Fruit fly (Drosophila melanogaster) whole organism, adult: Measurements from ENCODE around the gene CG4849.

ENCODE experiments used
- CG11617 ChIP-seq: fragments of 200-800 bp; sonication (Bioruptor generic); optimal IDR thresholded peaks from 2 replicates; lab custom pipeline; 2017; ENCODE audit warnings: mild to moderate bottlenecking, missing biosample characterization, missing genetic modification reagents, missing genetic modification characterization
- CG12768 ChIP-seq: fragments of 200-800 bp; sonication (Bioruptor generic); optimal IDR thresholded peaks from 2 replicates; lab custom pipeline; 2017; ENCODE audit warnings: missing biosample characterization, missing genetic modification characterization, mild to moderate bottlenecking, moderate library complexity, missing genetic modification reagents
- CG14711 ChIP-seq: fragments of 200-800 bp; sonication (Bioruptor generic); optimal IDR thresholded peaks from 2 replicates; lab custom pipeline; 2018; ENCODE audit warnings: missing biosample characterization, mild to moderate bottlenecking, missing genetic modification characterization, moderate library complexity
- CG1620 ChIP-seq: fragments of 200-800 bp; sonication (Bioruptor generic); optimal IDR thresholded peaks from 2 replicates; lab custom pipeline; 2016; ENCODE audit warnings: missing biosample characterization, missing genetic modification characterization
- CG33017 ChIP-seq: fragments of 200-800 bp; sonication (Bioruptor generic); optimal IDR thresholded peaks from 2 replicates; lab custom pipeline; 2018; ENCODE audit warnings: missing biosample characterization, mild to moderate bottlenecking, missing genetic modification characterization, moderate library complexity
- CG5204 ChIP-seq: fragments of 200-800 bp; sonication (Bioruptor generic); optimal IDR thresholded peaks from 2 replicates; lab custom pipeline; 2016; ENCODE audit warnings: missing biosample characterization, missing genetic modification characterization
- CG7045 ChIP-seq: fragments of 200-800 bp; sonication (Bioruptor generic); optimal IDR thresholded peaks from 2 replicates; lab custom pipeline; 2017; ENCODE audit warnings: missing biosample characterization, mild to moderate bottlenecking, missing genetic modification characterization
- CG7101 ChIP-seq: fragments of 200-800 bp; sonication (Bioruptor generic); optimal IDR thresholded peaks from 2 replicates; lab custom pipeline; 2018; ENCODE audit warnings: missing biosample characterization, mild to moderate bottlenecking, missing genetic modification characterization, moderate library complexity
- Clk ChIP-seq: fragments of 200-800 bp; sonication (Bioruptor generic); optimal IDR thresholded peaks from 2 replicates; lab custom pipeline; 2017; ENCODE audit warnings: missing biosample characterization, missing genetic modification characterization
- Crg-1 ChIP-seq: fragments of 200-800 bp; sonication (Bioruptor generic); optimal IDR thresholded peaks from 2 replicates; lab custom pipeline; 2016; ENCODE audit warnings: missing biosample characterization, missing genetic modification characterization
- Hr96 ChIP-seq: fragments of 200-800 bp; sonication (Bioruptor generic); optimal IDR thresholded peaks from 2 replicates; lab custom pipeline; 2016; ENCODE audit warnings: missing biosample characterization, missing genetic modification characterization
- Mnt ChIP-seq: fragments of 200-800 bp; sonication (Bioruptor generic); optimal IDR thresholded peaks from 2 replicates; lab custom pipeline; 2016; ENCODE audit warnings: missing biosample characterization, mild to moderate bottlenecking, missing genetic modification characterization
- bab1 ChIP-seq: fragments of 200-800 bp; sonication (Bioruptor generic); optimal IDR thresholded peaks from 3 replicates; lab custom pipeline; 2019; ENCODE audit warnings: missing biosample characterization, mild to moderate bottlenecking, missing genetic modification characterization, moderate library complexity
- cic ChIP-seq: fragments of 200-800 bp; sonication (Bioruptor generic); optimal IDR thresholded peaks from 2 replicates; lab custom pipeline; 2017; ENCODE audit warnings: missing biosample characterization, mild to moderate bottlenecking, missing genetic modification characterization, moderate library complexity
- cnc ChIP-seq, 2 experiments: fragments of >200 bp; optimal IDR thresholded peaks; 2 replicates each; lab custom pipeline; 2017
- kay ChIP-seq: fragments of 200-800 bp; sonication (Bioruptor generic); peaks from one replicate; lab custom pipeline; 2016; ENCODE audit warnings: missing biosample characterization, missing genetic modification characterization, borderline replicate concordance
- ovo ChIP-seq: fragments of 200-800 bp; sonication (Bioruptor generic); optimal IDR thresholded peaks from 2 replicates; lab custom pipeline; 2016; ENCODE audit warnings: missing biosample characterization, missing genetic modification characterization
- pad ChIP-seq: fragments of 200-800 bp; sonication (Bioruptor generic); optimal IDR thresholded peaks from 3 replicates; lab custom pipeline; 2017; ENCODE audit warnings: missing biosample characterization, missing genetic modification characterization, mild to moderate bottlenecking, moderate library complexity, missing genetic modification reagents
- tj ChIP-seq: fragments of 200-800 bp; sonication (Bioruptor generic); optimal IDR thresholded peaks from 3 replicates; lab custom pipeline; 2017; ENCODE audit warnings: missing biosample characterization, mild to moderate bottlenecking, missing genetic modification characterization, moderate library complexity
- toe ChIP-seq: fragments of 200-800 bp; sonication (Bioruptor generic); optimal IDR thresholded peaks from 2 replicates; lab custom pipeline; 2016; ENCODE audit warnings: missing biosample characterization, missing genetic modification characterization

Gene CG4849

DNA sequence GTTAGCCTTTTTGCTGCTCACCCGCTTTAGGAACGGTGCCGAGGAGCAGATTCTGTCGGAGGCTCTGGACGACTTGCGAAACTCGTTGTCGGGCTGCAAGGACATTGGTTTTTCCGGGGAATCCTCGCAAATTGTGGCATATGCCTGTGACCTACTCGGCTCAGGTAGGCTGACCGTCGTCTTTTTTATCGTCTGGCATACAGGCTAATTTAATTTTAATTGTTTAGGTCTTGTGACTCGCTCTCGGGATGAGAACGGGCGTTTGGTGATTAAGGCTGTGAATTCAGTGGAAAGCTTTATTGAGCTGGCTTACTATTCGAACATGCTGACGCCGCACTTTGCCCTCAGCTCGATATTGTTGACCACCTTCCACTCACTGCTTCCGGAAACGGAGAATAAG is 31.8 kb upstream of the CG4849 start:
- TF ChIP-seq CG1620 (GFP tag; lab: Kevin White, UChicago) (no peak), Clk (GFP tag; lab: Kevin White, UChicago) (no peak), CG12768 (no peak), ovo (no peak), Hr96 (GFP tag; lab: Kevin White, UChicago) (no peak), CG5204 (GFP tag; lab: Kevin White, UChicago) (no peak), bab1 (no peak)

DNA sequence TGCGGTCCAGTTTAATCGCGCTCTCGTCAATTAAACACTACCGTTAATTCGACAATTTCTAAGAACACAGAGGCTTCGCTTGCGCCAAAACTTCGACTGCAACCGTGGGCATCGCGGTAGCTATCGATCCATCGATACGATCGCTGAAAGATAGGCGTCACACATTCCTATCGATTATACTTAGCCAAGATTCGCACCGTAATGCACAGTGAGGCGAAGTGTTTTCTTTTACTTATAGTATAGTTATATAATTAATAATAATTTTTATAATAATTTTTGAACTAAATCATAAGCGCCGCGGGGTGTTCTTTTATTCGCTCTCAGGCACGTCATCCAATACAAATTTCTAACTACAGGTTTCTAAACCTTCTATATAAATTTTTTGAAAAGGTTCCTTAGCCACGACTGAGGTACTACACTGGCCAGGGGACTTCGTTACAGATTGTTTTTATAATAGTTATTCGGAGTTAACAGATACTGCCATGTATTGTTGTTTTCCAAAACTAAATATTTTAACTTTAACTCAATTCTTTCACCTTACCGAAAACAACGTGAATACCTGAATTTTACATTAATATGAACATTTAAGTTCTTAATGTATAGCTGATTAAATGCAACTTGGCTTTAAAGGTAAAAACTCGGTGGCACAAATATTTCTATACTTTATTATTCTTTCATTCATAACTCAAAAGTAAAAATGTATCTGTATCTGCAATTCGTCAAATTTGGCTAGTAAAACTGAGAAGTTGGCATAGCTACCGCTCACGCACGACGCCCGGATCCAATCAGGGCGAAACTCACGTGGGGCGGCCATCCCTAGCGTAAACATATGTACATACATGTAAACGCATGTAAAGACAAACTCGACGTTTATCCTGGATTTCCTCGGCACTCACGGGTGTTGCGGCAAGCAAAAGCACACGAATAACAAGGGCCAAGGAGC is 25.2 kb upstream of the CG4849 start, which contains the start of the genes NSD and BOD1:
NSD (minus strand) TSS at position 102 of the 943 bp plus-strand sequence.
BOD1 (plus strand) TSS at position 494 of the 943 bp plus-strand sequence.
- TF ChIP-seq bab1 (peak; percentile 8), CG11617 (peak; percentile 42), Crg-1 (GFP tag; lab: Kevin White, UChicago) (no peak), CG33017 (tag; lab: Kevin White, UChicago) (no peak), CG1620 (GFP tag; lab: Kevin White, UChicago) (no peak), ovo (peak; percentile 5), Clk (GFP tag; lab: Kevin White, UChicago) (peak; percentile 8), CG12768 (no peak), kay (GFP tag; lab: Kevin White, UChicago) (no peak), toe (GFP tag; lab: Kevin White, UChicago) (peak; percentile 40), Hr96 (GFP tag; lab: Kevin White, UChicago) (peak; percentile 17), Mnt (GFP tag; lab: Kevin White, UChicago) (peak; percentile 39), cic (GFP tag; lab: Kevin White, UChicago) (no peak), cnc (optimal IDR thresholded peaks at IDR 0.05; lab: Kevin White, UChicago) (no peak), CG5204 (GFP tag; lab: Kevin White, UChicago) (no peak), tj (GFP tag; lab: Kevin White, UChicago) (peak; percentile 20), pad (GFP tag; lab: Kevin White, UChicago) (peak; percentile 14), CG14711 (tag; lab: Kevin White, UChicago) (no peak), CG7101 (tag; lab: Kevin White, UChicago) (peak; percentile 50)

DNA sequence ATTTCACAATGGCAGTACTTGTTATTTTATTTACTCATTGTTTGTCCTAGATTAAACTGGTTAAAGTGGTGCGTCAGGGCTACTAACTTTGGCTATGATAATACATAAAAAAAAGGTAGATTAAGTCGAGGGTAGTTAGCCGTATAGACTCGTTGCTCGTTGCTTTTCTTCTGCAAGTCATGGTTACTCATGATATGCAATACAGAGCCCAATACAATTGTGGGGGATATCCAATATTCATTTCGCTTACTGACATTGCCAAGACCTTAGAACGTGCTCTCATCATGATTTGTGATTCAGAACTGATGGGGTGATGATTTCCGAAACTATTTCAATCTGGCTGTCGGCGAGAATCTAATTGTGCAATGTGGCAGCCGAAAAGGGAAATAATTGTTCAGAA is 17.8 kb upstream of the CG4849 start:
- TF ChIP-seq CG12768 (no peak), CG33017 (tag; lab: Kevin White, UChicago) (no peak), CG11617 (no peak), toe (GFP tag; lab: Kevin White, UChicago) (no peak), cnc (optimal IDR thresholded peaks at IDR 0.05; lab: Kevin White, UChicago) (peak; percentile 58 to 94), CG1620 (GFP tag; lab: Kevin White, UChicago) (no peak), cic (GFP tag; lab: Kevin White, UChicago) (no peak), Mnt (GFP tag; lab: Kevin White, UChicago) (no peak)

DNA sequence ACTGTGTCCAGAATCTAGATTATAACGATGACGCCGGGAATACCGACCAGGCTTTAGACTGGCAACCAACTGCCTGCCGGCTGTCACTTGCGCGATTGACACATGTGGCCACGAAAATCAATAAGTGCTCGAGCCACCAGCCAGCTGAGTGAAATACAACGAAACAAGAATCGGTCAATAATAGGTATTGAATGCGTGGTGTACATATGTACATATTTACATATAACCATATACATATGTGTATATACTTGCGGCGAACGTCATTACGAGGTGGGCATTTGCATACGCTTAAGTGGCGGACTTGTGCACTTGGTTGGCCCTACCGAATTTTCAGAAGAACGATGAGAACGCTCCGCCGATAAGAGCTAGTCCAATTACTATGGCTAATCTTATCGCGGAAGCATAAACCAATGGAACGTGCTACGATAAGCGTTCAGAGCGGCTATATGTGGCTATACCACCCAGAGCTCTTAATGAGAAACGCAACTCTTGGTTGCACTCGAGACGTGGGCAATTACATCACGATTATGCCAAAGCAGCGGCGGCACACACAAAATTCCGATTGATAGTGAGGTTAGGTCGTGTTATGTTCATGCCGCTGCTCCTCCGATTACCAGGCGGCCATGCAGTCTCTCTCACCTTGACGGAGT is 16.5 kb upstream of the CG4849 start:
- peak; percentile 5 for TF ChIP-seq CG7101 (tag; lab: Kevin White, UChicago)
- no peak for TF ChIP-seq ovo
- peak; percentile 1 for TF ChIP-seq CG1620 (GFP tag; lab: Kevin White, UChicago)
- TF ChIP-seq CG12768: no peak
- no peak for TF ChIP-seq cnc (optimal IDR thresholded peaks at IDR 0.05; lab: Kevin White, UChicago)
- TF ChIP-seq Mnt (GFP tag; lab: Kevin White, UChicago): peak; percentile 13
- peak; percentile 13 for TF ChIP-seq Crg-1 (GFP tag; lab: Kevin White, UChicago)

DNA sequence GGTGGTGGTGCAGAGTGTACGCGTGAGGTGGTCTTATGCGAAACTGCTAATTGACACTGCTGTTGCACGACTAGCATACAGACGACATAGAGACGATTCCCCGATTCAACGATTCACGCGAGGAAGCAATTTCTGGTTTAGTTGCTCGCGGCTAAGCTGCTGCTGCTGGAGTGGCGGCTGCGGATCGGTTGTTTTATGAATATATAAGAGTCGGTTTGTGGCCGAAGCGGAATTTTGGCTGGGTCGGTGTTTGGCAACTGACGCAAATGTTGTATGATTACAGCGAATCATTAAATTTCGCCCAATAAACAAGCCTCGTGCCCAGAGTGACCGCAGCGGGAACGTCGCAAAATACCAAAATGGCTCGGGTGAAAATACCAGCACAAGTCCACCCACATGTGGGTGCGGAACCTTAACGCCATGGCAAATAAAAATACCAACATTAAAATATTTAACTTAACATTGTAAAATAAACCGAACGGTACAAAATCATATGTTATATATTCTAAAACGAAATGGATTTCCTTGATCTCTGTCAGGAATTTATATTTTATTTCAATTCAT is 15.5 kb upstream of the CG4849 start, which contains the start of gene mfrn:
mfrn (minus strand) TSS at position 340 of the 564 bp plus-strand sequence.
- peak; percentile 84 for TF ChIP-seq Mnt (GFP tag; lab: Kevin White, UChicago)
- no peak for TF ChIP-seq cnc (optimal IDR thresholded peaks at IDR 0.05; lab: Kevin White, UChicago)
- no peak for TF ChIP-seq ovo

DNA sequence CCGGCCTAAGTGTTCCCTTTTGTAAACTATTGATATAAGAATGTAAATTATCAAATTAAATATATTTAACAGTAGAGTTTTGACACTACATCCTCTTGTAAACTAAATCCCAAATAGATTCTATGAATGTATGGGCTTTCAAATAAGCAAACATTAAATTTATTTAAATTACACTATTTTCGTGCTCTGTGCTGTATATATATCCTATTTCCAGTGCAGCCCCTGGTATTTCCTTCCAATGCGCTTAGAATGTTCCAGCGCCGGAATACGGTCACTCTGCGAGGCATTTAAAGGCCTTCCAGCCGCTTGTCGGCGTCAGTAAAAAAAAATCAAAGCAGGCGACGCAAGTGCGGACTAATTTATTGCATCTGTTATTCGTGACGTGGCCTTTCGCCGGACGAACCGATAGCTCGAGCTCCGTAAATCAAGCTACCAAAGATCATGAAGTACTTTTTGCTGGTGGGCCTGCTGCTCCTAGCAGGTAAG is 14.8 kb upstream of the CG4849 start, which contains the start of gene Gp93:
Gp93 (plus strand) TSS at position 291 of the 486 bp plus-strand sequence.
- TF ChIP-seq pad (GFP tag; lab: Kevin White, UChicago) (no peak), CG7101 (tag; lab: Kevin White, UChicago) (peak; percentile 58), CG11617 (peak; percentile 46), Clk (GFP tag; lab: Kevin White, UChicago) (peak; percentile 14), CG5204 (GFP tag; lab: Kevin White, UChicago) (no peak), cic (GFP tag; lab: Kevin White, UChicago) (peak; percentile 45), Mnt (GFP tag; lab: Kevin White, UChicago) (peak; percentile 71), cnc (optimal IDR thresholded peaks at IDR 0.05; lab: Kevin White, UChicago) (no peak), ovo (peak; percentile 2), toe (GFP tag; lab: Kevin White, UChicago) (no peak), CG33017 (tag; lab: Kevin White, UChicago) (peak; percentile 48), CG14711 (tag; lab: Kevin White, UChicago) (peak; percentile 40), bab1 (peak; percentile 70), Hr96 (GFP tag; lab: Kevin White, UChicago) (no peak), CG12768 (peak; percentile 51), CG7045 (GFP tag; lab: Kevin White, UChicago) (peak; percentile 42), tj (GFP tag; lab: Kevin White, UChicago) (peak; percentile 17), Crg-1 (GFP tag; lab: Kevin White, UChicago) (peak; percentile 68), kay (GFP tag; lab: Kevin White, UChicago) (no peak), CG1620 (GFP tag; lab: Kevin White, UChicago) (peak; percentile 38)
